Worm (Caenorhabditis elegans): ENCODE measurements around the gene srbc-70.

DNA sequence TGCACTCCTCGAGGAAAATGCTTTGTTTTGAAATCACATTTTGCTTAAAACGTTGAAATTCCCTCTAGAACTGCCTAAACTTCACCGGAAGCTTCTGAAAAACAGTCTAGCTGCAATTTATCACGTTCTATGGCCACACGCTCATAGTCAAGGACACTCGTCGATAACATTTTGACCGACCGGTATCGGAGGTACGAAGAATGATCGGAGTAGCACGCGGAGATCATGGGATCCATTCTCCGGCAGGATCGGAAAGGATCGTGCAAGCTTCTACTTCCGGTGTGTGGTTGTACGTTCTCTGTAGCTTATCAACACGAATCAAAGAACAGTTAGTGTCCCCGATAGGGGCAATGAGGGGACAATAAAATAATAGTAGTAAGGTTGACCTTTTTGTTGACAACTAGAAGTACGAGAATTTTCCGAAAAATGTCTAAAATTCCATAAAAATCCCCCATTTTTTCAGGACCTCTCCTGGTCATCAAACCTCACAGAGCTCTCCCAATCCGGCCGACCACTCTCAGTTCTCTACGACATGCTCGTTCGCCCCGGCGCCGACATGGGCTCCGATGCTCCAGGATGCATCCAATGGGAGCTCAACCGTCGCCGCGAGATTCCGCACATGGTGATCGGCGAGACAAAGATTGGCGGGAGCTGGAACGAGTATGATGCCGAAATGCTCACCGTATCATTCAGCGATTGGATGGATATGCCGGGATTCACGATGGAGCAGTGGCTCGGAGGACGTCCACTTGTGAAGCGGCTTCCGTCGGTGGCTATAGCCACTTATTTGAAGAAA, 11.5 kb downstream of the srbc-70 start:
- TF ChIP-seq ama-1 (optimal IDR thresholded peaks at IDR 0.05) (no peak), ama-1 (GFP tag; optimal IDR thresholded peaks at IDR 0.05) (no peak), F10E7.11 (tag; optimal IDR thresholded peaks at IDR 0.05) (no peak), dpl-1 (GFP tag; optimal IDR thresholded peaks at IDR 0.05) (no peak), pha-4 (tag; optimal IDR thresholded peaks at IDR 0.05) (no peak), lin-54 (GFP tag; optimal IDR thresholded peaks at IDR 0.05) (no peak), ceh-58 (GFP tag; IDR thresholded peaks at IDR 0.05) (no peak)

All from whole organism, young adult.